Fruit fly (Drosophila melanogaster): ENCODE results near the gene lmgB.
A peak's percentile ranks its signal among the peaks of the same experiment; 100 is the strongest.

The lmgB gene

DNA sequence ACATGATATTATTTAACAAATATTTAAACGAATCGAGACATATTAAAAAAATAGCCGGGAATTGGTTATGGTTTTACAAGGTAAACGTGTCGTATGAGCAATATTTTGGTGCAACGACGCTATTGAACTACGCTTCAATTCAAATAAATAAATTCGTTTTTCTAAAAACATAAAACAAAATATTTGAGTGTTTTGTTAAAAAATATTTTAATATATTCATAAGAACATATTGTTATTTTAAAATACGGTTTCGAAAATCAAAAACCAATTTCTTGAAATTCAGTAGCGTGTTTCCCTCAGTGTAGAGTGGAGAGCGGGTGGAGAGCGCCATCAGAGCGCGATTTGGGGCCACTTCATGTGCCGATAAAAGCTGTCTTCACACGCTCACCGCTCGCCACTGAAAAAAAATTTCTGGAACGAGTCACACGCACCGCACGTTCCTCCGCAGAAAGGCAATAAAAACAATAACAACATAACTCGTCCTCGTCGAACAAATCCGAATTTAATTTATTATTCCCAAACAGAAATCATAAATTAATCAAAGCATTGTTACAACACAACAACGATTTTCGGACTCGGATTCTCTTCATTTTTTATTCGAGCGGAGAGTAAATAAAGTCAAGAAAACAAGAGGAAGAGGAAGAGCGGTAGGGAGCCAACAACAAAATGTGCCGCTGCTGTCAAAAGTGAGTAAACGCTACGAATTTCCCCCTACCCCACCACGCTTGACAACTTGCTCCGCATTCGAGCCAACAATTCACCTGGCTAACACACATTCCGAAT, 7.2 kb upstream of the lmgB start (continued):
- TF ChIP-seq CG1233 (GFP tag; optimal IDR thresholded peaks at IDR 0.05), result peak; percentile 92
- no peak for TF ChIP-seq Hr39 (optimal IDR thresholded peaks at IDR 0.05)
- no peak; the same call in 1 of the 2 replicates for TF ChIP-seq onecut (GFP tag; IDR thresholded peaks at IDR 0.05)
- TF ChIP-seq YL-1 (GFP tag; optimal IDR thresholded peaks at IDR 0.05), result peak; percentile 42
- peak; percentile 79 for TF ChIP-seq Deaf1 (tag; optimal IDR thresholded peaks at IDR 0.05)
- TF ChIP-seq Max (GFP tag; optimal IDR thresholded peaks at IDR 0.05), result peak; percentile 84
- no peak for TF ChIP-seq Kr (GFP tag; optimal IDR thresholded peaks at IDR 0.05)
- TF ChIP-seq CG15601 (tag; optimal IDR thresholded peaks at IDR 0.05), result peak; percentile 92
- TF ChIP-seq Elba2 (GFP tag; optimal IDR thresholded peaks at IDR 0.05), result no peak
- TF ChIP-seq ftz-f1 (GFP tag; optimal IDR thresholded peaks at IDR 0.05), result no peak
- TF ChIP-seq disco-r (GFP tag; optimal IDR thresholded peaks at IDR 0.05), result no peak
- no peak for TF ChIP-seq luna (GFP tag; optimal IDR thresholded peaks at IDR 0.05)
- peak; percentile 51 for TF ChIP-seq exex (tag; optimal IDR thresholded peaks at IDR 0.05)
- TF ChIP-seq toy (GFP tag; IDR thresholded peaks at IDR 0.05), result peak; percentile 45; the same call in 1 of the 2 replicates
- peak; percentile 6 for TF ChIP-seq CG7786 (GFP tag; optimal IDR thresholded peaks at IDR 0.05)
- TF ChIP-seq CG4328 (GFP tag; optimal IDR thresholded peaks at IDR 0.05), result peak; percentile 90
- peak; percentile 83 for TF ChIP-seq ATbp (GFP tag; optimal IDR thresholded peaks at IDR 0.05)
- TF ChIP-seq Tbp (GFP tag; optimal IDR thresholded peaks at IDR 0.05), result no peak
- TF ChIP-seq slou (GFP tag; optimal IDR thresholded peaks at IDR 0.05), result peak; percentile 71
- peak; percentile 73 for TF ChIP-seq CG31224 (GFP tag; IDR thresholded peaks at IDR 0.05)
- peak; percentile 94 for TF ChIP-seq Oli (tag; optimal IDR thresholded peaks at IDR 0.05)
- no peak for TF ChIP-seq rib (GFP tag; IDR thresholded peaks at IDR 0.05)
- no peak for TF ChIP-seq Atf3 (GFP tag; optimal IDR thresholded peaks at IDR 0.05)
- TF ChIP-seq Opbp (GFP tag; IDR thresholded peaks at IDR 0.05; ENCODE audit: partially characterized antibody), result no peak
- TF ChIP-seq dmrt11E (tag; optimal IDR thresholded peaks at IDR 0.05), result peak; percentile 92
- no peak for TF ChIP-seq fru (optimal IDR thresholded peaks at IDR 0.05)
- TF ChIP-seq CG11504 (tag; optimal IDR thresholded peaks at IDR 0.05), result peak; percentile 96
- 0 out of 2 replicates have a peak, but pooled peaks have one; percentile 44 for TF ChIP-seq Dip2 (GFP tag; IDR thresholded peaks at IDR 0.05)
- peak; percentile 60 for TF ChIP-seq zfh1 (GFP tag; IDR thresholded peaks at IDR 0.05)
- peak; percentile 97 for TF ChIP-seq CG7556 (GFP tag; optimal IDR thresholded peaks at IDR 0.05)
- peak; percentile 63; the same call in 1 of the 2 replicates for TF ChIP-seq CG14014 (GFP tag; IDR thresholded peaks at IDR 0.05)
- TF ChIP-seq trem (tag; optimal IDR thresholded peaks at IDR 0.05), result peak; percentile 87
- peak; percentile 55 for TF ChIP-seq CG8290 (GFP tag; optimal IDR thresholded peaks at IDR 0.05)
- peak in 1 of 2 experiments; percentile 54 for TF ChIP-seq CG8290 (tag; optimal IDR thresholded peaks at IDR 0.05)
- TF ChIP-seq Doc3 (GFP tag; IDR thresholded peaks at IDR 0.05; ENCODE audit: partially characterized antibody), result no peak
- peak; percentile 60 for TF ChIP-seq CG15073 (GFP tag; optimal IDR thresholded peaks at IDR 0.05)
- no peak for TF ChIP-seq chm (GFP tag; IDR thresholded peaks at IDR 0.05)
- peak; percentile 12 for TF ChIP-seq tx (GFP tag; optimal IDR thresholded peaks at IDR 0.05)
- TF ChIP-seq maf-S (GFP tag; optimal IDR thresholded peaks at IDR 0.05), result no peak
- no peak for TF ChIP-seq fd102C (GFP tag; optimal IDR thresholded peaks at IDR 0.05)
- TF ChIP-seq CG13894 (tag; optimal IDR thresholded peaks at IDR 0.05), result peak; percentile 74
- TF ChIP-seq lab (GFP tag; optimal IDR thresholded peaks at IDR 0.05), result peak; percentile 86
- peak; percentile 93 for TF ChIP-seq CG13775 (GFP tag; optimal IDR thresholded peaks at IDR 0.05)
- TF ChIP-seq gce (GFP tag; IDR thresholded peaks at IDR 0.05), result peak; percentile 55; the same call in 1 of the 3 replicates
- no peak for TF ChIP-seq h (optimal IDR thresholded peaks at IDR 0.05)
- TF ChIP-seq nom (GFP tag; optimal IDR thresholded peaks at IDR 0.05), result peak; percentile 67
- TF ChIP-seq Nf-YB (GFP tag; optimal IDR thresholded peaks at IDR 0.05), result peak; percentile 86
- no peak for TF ChIP-seq slp2 (GFP tag; optimal IDR thresholded peaks at IDR 0.05)
- TF ChIP-seq CG12155 (GFP tag; optimal IDR thresholded peaks at IDR 0.05), result peak; percentile 80
- TF ChIP-seq gsb (GFP tag; IDR thresholded peaks at IDR 0.05), result peak; percentile 77; the same call in 1 of the 2 replicates
- TF ChIP-seq tna (GFP tag; IDR thresholded peaks at IDR 0.05; ENCODE audit: partially characterized antibody), result no peak
